Worm (Caenorhabditis elegans): ENCODE measurements around the gene gst-41.

- TF ChIP-seq klf-2 (GFP tag; conservative IDR thresholded peaks at IDR 0.05) (no peak), T22C8.4 (GFP tag; IDR thresholded peaks at IDR 0.05) (no peak), tab-1 (GFP tag; IDR thresholded peaks at IDR 0.05) (no peak), cog-1 (tag; optimal IDR thresholded peaks at IDR 0.05) (no peak), ztf-23 (GFP tag; IDR thresholded peaks at IDR 0.05) (no peak)
Measured at ce11 chrV:7409599-7409998, 10.5 kb upstream of the gst-41 start, which contains the start of gene R13D7.2.
